Worm (Caenorhabditis elegans) whole organism, L3 larva: Measurements from ENCODE around the gene T08G5.1.
A peak's percentile ranks its signal among the peaks of the same experiment; 100 is the strongest.

Experiments
- aly-2 ChIP-seq: fragments of 150-350 bp; optimal IDR thresholded peaks from 2 replicates; lab custom pipeline; 2014; ENCODE audit warnings: missing biosample characterization, missing genetic modification characterization
- ceh-16 ChIP-seq: sonication (generic microtip); optimal IDR thresholded peaks from 2 replicates; lab custom pipeline; 2017; ENCODE audit warnings: missing biosample characterization, missing genetic modification characterization
- ceh-82 ChIP-seq: fragments of 150-350 bp; optimal IDR thresholded peaks from 2 replicates; lab custom pipeline; 2014; ENCODE audit warnings: missing biosample characterization, missing genetic modification characterization
- daf-12 ChIP-seq: fragments of 150-350 bp; optimal IDR thresholded peaks from 2 replicates; lab custom pipeline; 2014; ENCODE audit warnings: missing biosample characterization, missing genetic modification reagents, missing genetic modification characterization
- egl-27 ChIP-seq: sonication (generic microtip); optimal IDR thresholded peaks from 4 replicates; lab custom pipeline; 2017; ENCODE audit warnings: missing biosample characterization, missing genetic modification reagents, missing genetic modification characterization
- egl-5 ChIP-seq: fragments of 150-350 bp; optimal IDR thresholded peaks from 2 replicates; lab custom pipeline; 2017; ENCODE audit warnings: missing biosample characterization, missing genetic modification reagents, missing genetic modification characterization, inconsistent platforms
- elt-1 ChIP-seq: fragments of 150-350 bp; optimal IDR thresholded peaks from 2 replicates; lab custom pipeline; 2014; ENCODE audit warnings: missing biosample characterization, missing genetic modification characterization
- elt-2 ChIP-seq: sonication (generic microtip); optimal IDR thresholded peaks from 2 replicates; lab custom pipeline; 2016; ENCODE audit warnings: missing genetic modification reagents, mild to moderate bottlenecking, missing genetic modification characterization, missing compliant biosample characterization
- elt-3 ChIP-seq, 3 experiments: fragments of 150-350 bp in 1 of 3; sonication (generic microtip) in 2 of 3; optimal IDR thresholded peaks; 2 replicates in 2 of 3; 4 replicates in 1 of 3; lab custom pipeline; 2014 to 2017; ENCODE audit warnings: missing biosample characterization in 3 of 3, missing genetic modification characterization in 3 of 3
- fkh-10 ChIP-seq: sonication (generic microtip); optimal IDR thresholded peaks from 2 replicates; lab custom pipeline; 2017; ENCODE audit warnings: missing biosample characterization, missing genetic modification reagents, missing genetic modification characterization
- fkh-2 ChIP-seq: fragments of 150-350 bp; optimal IDR thresholded peaks from 2 replicates; lab custom pipeline; 2014; ENCODE audit warnings: missing biosample characterization, missing genetic modification reagents, missing genetic modification characterization
- fos-1 ChIP-seq: fragments of 150-350 bp; optimal IDR thresholded peaks from 2 replicates; lab custom pipeline; 2014; ENCODE audit warnings: missing biosample characterization, missing genetic modification characterization
- jun-1 ChIP-seq: fragments of 150-350 bp; optimal IDR thresholded peaks from 2 replicates; lab custom pipeline; 2014; ENCODE audit warnings: missing biosample characterization, missing genetic modification reagents, missing genetic modification characterization
- lin-15B ChIP-seq: fragments of 150-350 bp; optimal IDR thresholded peaks from 2 replicates; lab custom pipeline; 2014; ENCODE audit warnings: missing biosample characterization, missing genetic modification characterization
- lin-39 ChIP-seq: fragments of 150-350 bp; optimal IDR thresholded peaks from 2 replicates; lab custom pipeline; 2018; ENCODE audit warnings: missing biosample characterization, missing genetic modification reagents, missing genetic modification characterization
- lsy-12 ChIP-seq: sonication (generic microtip); optimal IDR thresholded peaks from 2 replicates; lab custom pipeline; 2016; ENCODE audit warnings: mild to moderate bottlenecking, missing genetic modification characterization, missing compliant biosample characterization
- mml-1 ChIP-seq: fragments of 150-350 bp; sonication (generic microtip); optimal IDR thresholded peaks from 3 replicates; lab custom pipeline; 2014; ENCODE audit warnings: missing biosample characterization, missing genetic modification characterization
- nfya-1 ChIP-seq: sonication (generic microtip); optimal IDR thresholded peaks from 2 replicates; lab custom pipeline; 2017; ENCODE audit warnings: missing genetic modification characterization, mild to moderate bottlenecking, missing compliant biosample characterization, antibody characterized with exemption, moderate library complexity; ENCODE audit not compliant: insufficient read depth
- nhr-11 ChIP-seq: fragments of 150-350 bp; optimal IDR thresholded peaks from 2 replicates; lab custom pipeline; 2014; ENCODE audit warnings: missing biosample characterization, missing genetic modification characterization
- nhr-12 ChIP-seq: fragments of 150-350 bp; optimal IDR thresholded peaks from 2 replicates; lab custom pipeline; 2014; ENCODE audit warnings: missing biosample characterization, missing genetic modification characterization
- nhr-23 ChIP-seq: fragments of 150-350 bp; optimal IDR thresholded peaks from 2 replicates; lab custom pipeline; 2014; ENCODE audit warnings: missing biosample characterization, missing genetic modification reagents, missing genetic modification characterization
- nhr-237 ChIP-seq: fragments of 150-350 bp; optimal IDR thresholded peaks from 2 replicates; lab custom pipeline; 2014; ENCODE audit warnings: missing biosample characterization, missing genetic modification characterization
- nhr-43 ChIP-seq: sonication (generic microtip); optimal IDR thresholded peaks from 2 replicates; lab custom pipeline; 2016; ENCODE audit warnings: mild to moderate bottlenecking, missing genetic modification characterization, missing compliant biosample characterization; ENCODE audit not compliant: poor library complexity, severe bottlenecking
- nhr-67 ChIP-seq: fragments of 150-350 bp; optimal IDR thresholded peaks from 2 replicates; lab custom pipeline; 2014; ENCODE audit warnings: missing biosample characterization, missing genetic modification characterization
- nhr-76 ChIP-seq: fragments of 150-350 bp; sonication (generic microtip); optimal IDR thresholded peaks from 5 replicates; lab custom pipeline; 2014; ENCODE audit warnings: missing biosample characterization, missing genetic modification characterization
- nhr-77 ChIP-seq: fragments of 150-350 bp; optimal IDR thresholded peaks from 2 replicates; lab custom pipeline; 2014; ENCODE audit warnings: missing biosample characterization, missing genetic modification characterization
- pha-4 ChIP-seq: fragments of 150-350 bp; optimal IDR thresholded peaks from 2 replicates; lab custom pipeline; 2014; ENCODE audit warnings: missing biosample characterization, missing genetic modification reagents, missing genetic modification characterization
- pqm-1 ChIP-seq: fragments of 150-350 bp; optimal IDR thresholded peaks from 2 replicates; lab custom pipeline; 2017; ENCODE audit warnings: missing biosample characterization, missing genetic modification characterization, inconsistent platforms
- skn-1 ChIP-seq: fragments of 150-350 bp; optimal IDR thresholded peaks from 2 replicates; lab custom pipeline; 2014; ENCODE audit warnings: missing biosample characterization, missing genetic modification characterization
- snpc-4 ChIP-seq: fragments of 150-350 bp; optimal IDR thresholded peaks from 2 replicates; lab custom pipeline; 2014; ENCODE audit warnings: missing biosample characterization, missing genetic modification characterization
- tbx-2 ChIP-seq: sonication (generic microtip); optimal IDR thresholded peaks from 2 replicates; lab custom pipeline; 2016; ENCODE audit warnings: mild to moderate bottlenecking, missing genetic modification characterization, missing compliant biosample characterization
- unc-39 ChIP-seq: sonication (generic microtip); optimal IDR thresholded peaks from 4 replicates; lab custom pipeline; 2017; ENCODE audit warnings: missing biosample characterization, missing genetic modification characterization
- ztf-11 ChIP-seq: fragments of 150-350 bp; optimal IDR thresholded peaks from 2 replicates; lab custom pipeline; 2014; ENCODE audit warnings: missing biosample characterization, missing genetic modification characterization

T08G5.1 gene

DNA sequence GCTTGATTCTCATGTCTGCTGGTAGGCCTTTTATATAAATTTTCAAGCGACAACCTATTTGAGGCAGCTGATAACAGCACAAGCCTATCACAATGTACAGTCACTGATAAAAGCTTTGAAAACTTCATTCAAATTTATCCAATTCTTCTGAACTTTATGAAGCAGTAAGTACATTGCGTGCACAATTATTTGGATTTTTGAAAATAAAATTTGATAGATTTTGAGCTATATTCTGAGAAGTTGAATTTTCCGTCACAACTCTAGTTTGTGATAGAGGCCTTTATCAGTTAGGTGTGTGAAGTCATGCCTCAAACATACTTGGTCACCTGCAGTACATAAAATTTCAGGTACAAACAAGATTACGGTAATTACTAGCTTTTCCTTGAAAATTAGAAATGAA is at the start of gene T08G5.1, which contains the start of gene mtl-2:
Gene T08G5.1, plus strand, starts transcription at position 127 of the 400 bp plus-strand sequence.
Gene mtl-2, minus strand, starts transcription at position 34 of the 400 bp plus-strand sequence.
- TF ChIP-seq nhr-76 (tag; lab: Kevin White, UChicago) = no peak
- peak; percentile 28 for TF ChIP-seq pqm-1 (tag; lab: Kevin White, UChicago)
- TF ChIP-seq elt-2 (tag; lab: Kevin White, UChicago) = peak; percentile 75
- TF ChIP-seq, all 47 proteins: peak for 2

DNA sequence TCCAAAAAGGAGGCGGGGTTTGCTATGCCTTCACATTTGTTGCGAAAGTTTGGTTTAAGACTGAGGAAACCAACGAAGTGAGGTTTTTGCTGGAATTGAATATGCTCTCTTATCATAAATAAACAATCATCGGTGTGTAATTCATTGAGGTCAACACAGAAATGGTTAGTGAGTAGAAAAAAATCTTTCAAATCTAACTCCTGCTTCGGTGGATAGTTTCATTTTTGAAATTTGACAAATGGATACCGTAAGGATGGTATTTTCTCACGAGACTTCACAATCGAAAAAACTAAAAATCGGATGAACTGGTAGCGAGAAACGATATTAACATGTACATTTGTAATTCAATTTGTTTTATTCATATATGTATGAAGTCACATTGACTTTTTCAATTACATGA is 37.8 kb upstream of the T08G5.1 start, which contains the start of gene eol-1:
Gene eol-1, minus strand, starts transcription at position 101 of the 400 bp plus-strand sequence.
- TF ChIP-seq snpc-4 (no peak), nhr-23 (tag; lab: Kevin White, UChicago) (no peak), daf-12 (tag; lab: Kevin White, UChicago) (no peak), jun-1 (tag; lab: Kevin White, UChicago) (no peak), lin-15B (tag; lab: Kevin White, UChicago) (no peak), elt-1 (tag; lab: Kevin White, UChicago) (no peak), nhr-43 (tag; lab: Kevin White, UChicago) (no peak)

DNA sequence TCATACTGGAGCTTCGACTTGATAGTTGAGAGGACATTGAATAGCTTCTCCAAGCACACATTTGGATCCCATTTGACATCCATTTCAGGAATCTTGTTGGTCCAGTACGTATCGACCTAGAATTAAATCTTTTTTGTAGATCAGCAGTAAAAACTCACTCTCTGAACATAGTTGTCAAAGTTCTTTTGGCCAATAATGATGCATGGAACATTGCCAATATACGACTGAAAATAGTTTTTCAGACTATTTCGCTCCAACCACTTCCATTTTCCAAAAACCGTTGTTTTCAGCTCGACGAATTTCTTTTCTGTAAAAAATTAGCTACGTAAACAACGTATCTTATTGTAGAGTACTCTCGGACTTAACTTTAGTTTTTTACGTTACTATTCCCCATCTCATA is 36.9 kb upstream of the T08G5.1 start:
- TF ChIP-seq elt-1 (tag; lab: Kevin White, UChicago) = no peak
- TF ChIP-seq elt-3 (tag; optimal IDR thresholded peaks at IDR 0.05; lab: Kevin White, UChicago) = no peak
- TF ChIP-seq unc-39 (tag; lab: Kevin White, UChicago) = no peak
- TF ChIP-seq pha-4 (tag; lab: Kevin White, UChicago) = no peak
- TF ChIP-seq fkh-10 = no peak

DNA sequence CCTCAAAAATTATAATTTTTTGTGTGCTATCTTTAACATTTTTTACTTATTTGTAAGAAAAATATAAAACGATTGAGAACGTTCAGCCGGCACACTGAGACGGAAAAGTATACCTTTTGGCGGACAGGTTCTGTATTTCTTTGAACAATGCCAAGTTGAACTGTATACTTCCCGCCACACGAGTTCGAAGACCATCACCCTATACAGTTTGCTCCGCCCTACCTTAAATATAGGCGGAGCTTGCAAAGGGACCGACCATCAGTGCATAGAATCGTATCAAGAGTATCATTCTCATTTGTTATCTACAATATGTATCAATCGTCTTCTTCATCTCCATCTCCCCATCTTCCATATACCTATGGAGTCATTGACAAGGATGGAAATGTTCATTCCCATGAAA is 33.7 kb upstream of the T08G5.1 start, which contains the start of gene end-1:
Gene end-1, plus strand, starts transcription at position 301 of the 400 bp plus-strand sequence.
- TF ChIP-seq nhr-77 (tag; lab: Kevin White, UChicago) = no peak
- no peak for TF ChIP-seq mml-1 (tag; lab: Kevin White, UChicago)
- no peak for TF ChIP-seq nhr-67 (tag; lab: Kevin White, UChicago)
- no peak for TF ChIP-seq tbx-2
- TF ChIP-seq aly-2 = no peak
- no peak for TF ChIP-seq fkh-2 (tag; lab: Kevin White, UChicago)
- TF ChIP-seq ceh-16 (tag; lab: Kevin White, UChicago) = no peak
- TF ChIP-seq nhr-23 (tag; lab: Kevin White, UChicago) = no peak

DNA sequence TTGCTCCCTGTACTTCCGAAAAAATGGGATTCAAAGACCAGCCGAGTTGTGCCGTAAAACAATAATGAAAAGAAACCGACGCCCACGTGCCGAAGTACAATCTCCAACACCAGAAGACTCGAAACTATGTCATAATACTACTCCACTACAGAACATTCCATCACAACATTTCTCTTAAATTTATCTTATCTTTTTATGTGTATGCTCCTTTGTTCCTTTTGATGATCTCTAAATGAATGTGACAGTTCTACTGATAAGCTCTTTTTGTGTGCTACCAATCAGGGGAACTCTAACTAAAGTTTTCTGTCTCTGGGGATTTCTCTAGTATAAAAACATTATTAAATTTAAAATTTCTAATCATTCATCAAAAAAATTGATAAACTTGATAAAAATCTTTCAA is 31.7 kb upstream of the T08G5.1 start:
- TF ChIP-seq nfya-1 (tag; lab: Kevin White, UChicago) = peak; percentile 37
- TF ChIP-seq ceh-16 (tag; lab: Kevin White, UChicago) = no peak
- TF ChIP-seq elt-2 (tag; lab: Kevin White, UChicago) = peak; percentile 96
- peak; percentile 45 for TF ChIP-seq lsy-12 (tag; lab: Kevin White, UChicago)
- TF ChIP-seq pha-4 (tag; lab: Kevin White, UChicago) = peak; percentile 41
- no peak for TF ChIP-seq egl-5 (tag; lab: Kevin White, UChicago)
- TF ChIP-seq pqm-1 (tag; lab: Kevin White, UChicago) = peak; percentile 47
- no peak for TF ChIP-seq skn-1 (tag; lab: Kevin White, UChicago)
- no peak for TF ChIP-seq fkh-2 (tag; lab: Kevin White, UChicago)
- TF ChIP-seq lin-39 (tag; lab: Kevin White, UChicago) = no peak
- TF ChIP-seq jun-1 (tag; lab: Kevin White, UChicago) = peak; percentile 30

DNA sequence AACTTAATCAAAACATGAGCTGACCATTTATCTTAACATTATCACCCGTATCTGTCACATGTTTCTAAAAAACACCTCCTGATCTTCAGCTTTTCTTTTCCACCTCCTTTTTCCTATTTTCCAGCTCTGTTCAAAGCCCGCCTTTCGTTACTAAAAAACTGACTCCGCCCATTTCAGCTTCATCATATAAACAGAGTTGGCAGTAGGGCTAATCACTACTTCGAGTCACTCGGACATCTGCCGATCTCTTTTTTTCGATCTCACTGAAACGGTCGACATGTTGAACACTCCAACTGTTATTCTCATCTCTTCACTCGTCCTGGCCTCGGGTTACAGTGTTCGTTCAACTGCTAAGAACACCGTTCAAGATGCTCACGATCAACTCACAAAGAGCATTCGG is 26.1 kb upstream of the T08G5.1 start, which contains the start of gene droe-4:
Gene droe-4, plus strand, starts transcription at position 172 of the 400 bp plus-strand sequence.
- no peak for TF ChIP-seq ztf-11 (tag; lab: Kevin White, UChicago)
- no peak for TF ChIP-seq nfya-1 (tag; lab: Kevin White, UChicago)
- TF ChIP-seq nhr-76 (tag; lab: Kevin White, UChicago) = no peak
- TF ChIP-seq nhr-237 (tag; lab: Kevin White, UChicago) = no peak

DNA sequence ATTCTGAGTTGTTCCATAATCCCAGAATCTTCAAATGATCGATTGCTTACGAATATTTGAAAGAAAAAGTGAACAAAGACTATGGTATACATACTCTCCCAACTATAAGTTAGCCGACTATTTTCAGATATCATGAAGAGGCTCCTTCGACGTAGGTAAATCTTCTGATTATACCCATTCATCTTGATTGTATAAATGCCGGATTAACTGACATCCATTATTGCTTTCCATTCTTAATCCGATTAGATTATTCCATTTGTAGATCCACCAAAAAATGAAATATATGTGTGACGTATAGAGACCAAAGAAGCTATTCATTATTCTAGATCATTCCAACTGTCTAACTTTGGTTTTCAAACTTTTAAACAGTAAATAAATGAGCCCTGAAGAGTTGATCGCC is 25.1 kb upstream of the T08G5.1 start:
- TF ChIP-seq nhr-67 (tag; lab: Kevin White, UChicago) (no peak), ceh-82 (tag; lab: Kevin White, UChicago) (no peak), fos-1 (no peak), unc-39 (tag; lab: Kevin White, UChicago) (no peak), ztf-11 (tag; lab: Kevin White, UChicago) (no peak), nhr-77 (tag; lab: Kevin White, UChicago) (no peak), egl-27 (tag; lab: Kevin White, UChicago) (no peak), nhr-12 (tag; lab: Kevin White, UChicago) (no peak), tbx-2 (no peak), pha-4 (tag; lab: Kevin White, UChicago) (no peak), nhr-11 (tag; lab: Kevin White, UChicago) (no peak)
